Worm (Caenorhabditis elegans): ENCODE measurements around the gene nhr-222.
"Not testable (repeated sequence)": the region's sequence is repeated elsewhere in the genome, so short reads cannot be mapped to it uniquely, and the experiment has no call there.

ce11 chrV:3570695-3571094 is 27.5 kb upstream of the nhr-222 start, which contains the start of gene F40C5.2:
- TF ChIP-seq ceh-36 (tag; optimal IDR thresholded peaks at IDR 0.05); ama-1 (optimal IDR thresholded peaks at IDR 0.05); flt-1 (GFP tag; IDR thresholded peaks at IDR 0.05); sea-1 (GFP tag; conservative IDR thresholded peaks at IDR 0.05); hmbx-1 (tag; optimal IDR thresholded peaks at IDR 0.05); hnd-1 (tag; optimal IDR thresholded peaks at IDR 0.05); B0310.2 (tag; optimal IDR thresholded peaks at IDR 0.05); tra-4 (tag; optimal IDR thresholded peaks at IDR 0.05); aly-1 (tag; optimal IDR thresholded peaks at IDR 0.05): not testable (repeated sequence)

All from whole organism, early embryonic.